Worm (Caenorhabditis elegans) whole organism, L1 larva: Measurements from ENCODE around the gene Y110A2AL.2.

ENCODE experiments used
- C16A3.4 ChIP-seq: fragments of 150-350 bp; optimal IDR thresholded peaks from 2 replicates; lab custom pipeline; 2014; ENCODE audit warnings: missing biosample characterization, missing genetic modification characterization
- aha-1 ChIP-seq: fragments of 150-350 bp; optimal IDR thresholded peaks from 2 replicates; lab custom pipeline; 2014; ENCODE audit warnings: missing biosample characterization, missing genetic modification characterization
- dpl-1 ChIP-seq, 3 experiments: fragments of 150-350 bp in 2 of 3; sonication (generic microtip) in 1 of 3; optimal IDR thresholded peaks; 2 replicates each; lab custom pipeline; 2014 to 2017; ENCODE audit warnings: missing biosample characterization in 3 of 3, missing genetic modification characterization in 3 of 3, missing genetic modification reagents in 3 of 3
- dsc-1 ChIP-seq: sonication (generic microtip); optimal IDR thresholded peaks from 2 replicates; lab custom pipeline; 2016; ENCODE audit warnings: mild to moderate bottlenecking, missing genetic modification characterization, missing compliant biosample characterization
- efl-1 ChIP-seq, 4 experiments: fragments of 150-350 bp; optimal IDR thresholded peaks in 3 of 4; peaks in 1 of 4; 1 replicate in 1 of 4; 2 replicates in 3 of 4; lab custom pipeline; 2014; ENCODE audit warnings: missing biosample characterization in 2 of 4, missing genetic modification characterization in 2 of 4, missing genetic modification reagents in 2 of 4
- efl-3 ChIP-seq: fragments of 200-800 bp; sonication (Bioruptor generic); optimal IDR thresholded peaks from 2 replicates; lab custom pipeline; 2018; ENCODE audit warnings: mild to moderate bottlenecking, missing genetic modification characterization, missing compliant biosample characterization
- elt-2 ChIP-seq: sonication (generic microtip); optimal IDR thresholded peaks from 2 replicates; lab custom pipeline; 2016; ENCODE audit warnings: missing genetic modification characterization, mild to moderate bottlenecking, inconsistent platforms, missing compliant biosample characterization, missing genetic modification reagents
- elt-3 ChIP-seq, 6 experiments: fragments of 150-350 bp in 1 of 6; sonication (generic microtip); optimal IDR thresholded peaks; 2 replicates each; lab custom pipeline; 2017 to 2018; ENCODE audit warnings: missing biosample characterization in 6 of 6, missing genetic modification characterization in 6 of 6, inconsistent platforms in 1 of 6
- ets-5 ChIP-seq: fragments of 200-800 bp; sonication (Bioruptor generic); IDR thresholded peaks from 2 replicates; pipeline ENCODE4 v1.3.6; 2022; ENCODE audit warnings: missing genetic modification characterization, missing compliant biosample characterization
- fkh-8 ChIP-seq: sonication (generic microtip); optimal IDR thresholded peaks from 2 replicates; lab custom pipeline; 2016; ENCODE audit warnings: mild to moderate bottlenecking, missing genetic modification characterization, missing compliant biosample characterization
- hlh-17 ChIP-seq: fragments of 200-800 bp; sonication (Bioruptor generic); optimal IDR thresholded peaks from 2 replicates; lab custom pipeline; 2018; ENCODE audit warnings: missing genetic modification characterization, mild to moderate bottlenecking, missing compliant biosample characterization, moderate library complexity, borderline replicate concordance
- hpl-2 ChIP-seq: fragments of 150-350 bp; optimal IDR thresholded peaks from 2 replicates; lab custom pipeline; 2014; ENCODE audit warnings: missing biosample characterization, missing genetic modification reagents, missing genetic modification characterization
- isw-1 ChIP-seq: fragments of 200-800 bp; sonication (Bioruptor generic); IDR thresholded peaks from 2 replicates; pipeline ENCODE4 v1.3.6; 2022; ENCODE audit warnings: missing genetic modification characterization, missing compliant biosample characterization
- jun-1 ChIP-seq: fragments of 150-350 bp; optimal IDR thresholded peaks from 2 replicates; lab custom pipeline; 2014; ENCODE audit warnings: missing biosample characterization, missing genetic modification reagents, missing genetic modification characterization
- lin-13 ChIP-seq: fragments of 150-350 bp; optimal IDR thresholded peaks from 2 replicates; lab custom pipeline; 2014; ENCODE audit warnings: missing biosample characterization, missing genetic modification reagents, missing genetic modification characterization
- lin-14 ChIP-seq: fragments of 200-800 bp; sonication (Bioruptor generic); optimal IDR thresholded peaks from 2 replicates; lab custom pipeline; 2018; ENCODE audit warnings: mild to moderate bottlenecking, missing genetic modification characterization, moderate library complexity, missing compliant biosample characterization
- lin-15B ChIP-seq: fragments of 150-350 bp; sonication (generic microtip); optimal IDR thresholded peaks from 3 replicates; lab custom pipeline; 2014; ENCODE audit warnings: missing biosample characterization, missing genetic modification characterization
- lir-3 ChIP-seq: sonication (generic microtip); optimal IDR thresholded peaks from 2 replicates; lab custom pipeline; 2016; ENCODE audit warnings: mild to moderate bottlenecking, missing genetic modification characterization, moderate library complexity, missing compliant biosample characterization; ENCODE audit not compliant: poor library complexity
- mab-9 ChIP-seq: fragments of 200-800 bp; sonication (Bioruptor generic); IDR thresholded peaks from 2 replicates; pipeline ENCODE4 v1.3.6; 2022; ENCODE audit warnings: missing genetic modification reagents, missing genetic modification characterization, missing compliant biosample characterization
- mef-2 ChIP-seq: fragments of 150-350 bp; optimal IDR thresholded peaks from 2 replicates; lab custom pipeline; 2014; ENCODE audit warnings: missing biosample characterization, missing genetic modification characterization
- nhr-11 ChIP-seq: fragments of 150-350 bp; optimal IDR thresholded peaks from 2 replicates; lab custom pipeline; 2014; ENCODE audit warnings: missing biosample characterization, missing genetic modification characterization
- nhr-19 ChIP-seq: fragments of 200-800 bp; sonication (Bioruptor generic); conservative IDR thresholded peaks from 2 replicates; pipeline ENCODE4 v1.3.6; 2022; ENCODE audit warnings: missing genetic modification characterization, missing compliant biosample characterization
- nhr-28 ChIP-seq: fragments of 150-350 bp; optimal IDR thresholded peaks from 2 replicates; lab custom pipeline; 2014; ENCODE audit warnings: missing biosample characterization, missing genetic modification characterization
- nhr-71 ChIP-seq: sonication (generic microtip); optimal IDR thresholded peaks from 2 replicates; lab custom pipeline; 2016; ENCODE audit warnings: mild to moderate bottlenecking, missing genetic modification characterization, moderate library complexity, missing compliant biosample characterization
- nhr-76 ChIP-seq: sonication (generic microtip); optimal IDR thresholded peaks from 2 replicates; lab custom pipeline; 2017; ENCODE audit warnings: missing biosample characterization, missing genetic modification characterization
- nhr-77 ChIP-seq: fragments of 150-350 bp; optimal IDR thresholded peaks from 2 replicates; lab custom pipeline; 2014; ENCODE audit warnings: missing biosample characterization, missing genetic modification characterization
- nhr-85 ChIP-seq: sonication (generic microtip); peaks from one replicate; lab custom pipeline; 2016; ENCODE audit warnings: missing genetic modification characterization, inconsistent platforms, missing compliant biosample characterization
- nhr-90 ChIP-seq: sonication (generic microtip); optimal IDR thresholded peaks from 2 replicates; lab custom pipeline; 2016; ENCODE audit warnings: mild to moderate bottlenecking, missing genetic modification characterization, missing compliant biosample characterization; ENCODE audit not compliant: poor library complexity
- pag-3 ChIP-seq: sonication (generic microtip); optimal IDR thresholded peaks from 2 replicates; lab custom pipeline; 2017; ENCODE audit warnings: missing genetic modification characterization, mild to moderate bottlenecking, missing compliant biosample characterization, antibody characterized with exemption, borderline replicate concordance; ENCODE audit not compliant: insufficient read depth
- pqm-1 ChIP-seq: sonication (generic microtip); optimal IDR thresholded peaks from 3 replicates; lab custom pipeline; 2017; ENCODE audit warnings: missing biosample characterization, missing genetic modification characterization
- rnt-1 ChIP-seq: sonication (generic microtip); optimal IDR thresholded peaks from 2 replicates; lab custom pipeline; 2016; ENCODE audit warnings: mild to moderate bottlenecking, missing genetic modification characterization, moderate library complexity, missing compliant biosample characterization
- skn-1 ChIP-seq: fragments of 150-350 bp; optimal IDR thresholded peaks from 2 replicates; lab custom pipeline; 2014; ENCODE audit warnings: missing biosample characterization, missing genetic modification characterization
- snpc-4 ChIP-seq: fragments of 150-350 bp; optimal IDR thresholded peaks from 2 replicates; lab custom pipeline; 2014; ENCODE audit warnings: missing biosample characterization, missing genetic modification characterization
- snu-23 ChIP-seq: sonication (generic microtip); optimal IDR thresholded peaks from 2 replicates; lab custom pipeline; 2016; ENCODE audit warnings: missing genetic modification characterization, missing compliant biosample characterization
- sup-37 ChIP-seq: fragments of 200-800 bp; sonication (Bioruptor generic); optimal IDR thresholded peaks from 2 replicates; lab custom pipeline; 2018; ENCODE audit warnings: mild to moderate bottlenecking, missing genetic modification characterization, missing compliant biosample characterization
- swsn-7 ChIP-seq: sonication (generic microtip); optimal IDR thresholded peaks from 2 replicates; lab custom pipeline; 2016; ENCODE audit warnings: missing genetic modification characterization, missing compliant biosample characterization
- tbx-2 ChIP-seq: sonication (generic microtip); optimal IDR thresholded peaks from 2 replicates; lab custom pipeline; 2016; ENCODE audit warnings: missing genetic modification characterization, missing compliant biosample characterization
- tlp-1 ChIP-seq: fragments of 150-350 bp; optimal IDR thresholded peaks from 2 replicates; lab custom pipeline; 2014; ENCODE audit warnings: missing biosample characterization, missing genetic modification characterization
- unc-62 ChIP-seq: fragments of 150-350 bp; optimal IDR thresholded peaks from 2 replicates; lab custom pipeline; 2014; ENCODE audit warnings: missing biosample characterization, missing genetic modification reagents, missing genetic modification characterization
- unc-86 ChIP-seq: sonication (generic microtip); optimal IDR thresholded peaks from 2 replicates; lab custom pipeline; 2016; ENCODE audit warnings: missing genetic modification characterization, missing compliant biosample characterization
- xbp-1 ChIP-seq: sonication (generic microtip); optimal IDR thresholded peaks from 2 replicates; lab custom pipeline; 2016; ENCODE audit warnings: missing genetic modification characterization, missing compliant biosample characterization
- zag-1 ChIP-seq: fragments of 150-350 bp; optimal IDR thresholded peaks from 2 replicates; lab custom pipeline; 2014; ENCODE audit warnings: missing biosample characterization, missing genetic modification characterization
- ztf-11 ChIP-seq, 2 experiments: sonication (generic microtip); optimal IDR thresholded peaks; 2 replicates each; lab custom pipeline; 2016 to 2017; ENCODE audit warnings: missing genetic modification characterization in 2 of 2, missing biosample characterization in 1 of 2, missing compliant biosample characterization in 1 of 2
- ztf-4 ChIP-seq: fragments of 150-350 bp; optimal IDR thresholded peaks from 2 replicates; lab custom pipeline; 2014; ENCODE audit warnings: missing biosample characterization, missing genetic modification characterization

Gene Y110A2AL.2

ce11 chrII:2827859-2828403 lies 39.9 kb upstream of the Y110A2AL.2 start, which contains the start of gene K12H6.8:
K12H6.8 (plus strand) TSS chrII:2827896.
- no peak for TF ChIP-seq isw-1 (GFP tag; lab: Robert Waterston, UW)
- TF ChIP-seq nhr-77 (tag; lab: Kevin White, UChicago) = no peak
- no peak for TF ChIP-seq snpc-4 (tag; lab: Kevin White, UChicago)
- TF ChIP-seq elt-3 (tag; optimal IDR thresholded peaks at IDR 0.05; lab: Kevin White, UChicago) = no peak
- no peak for TF ChIP-seq nhr-11 (tag; lab: Kevin White, UChicago)
- no peak for TF ChIP-seq pag-3 (tag; lab: Kevin White, UChicago)
- TF ChIP-seq pqm-1 (tag; lab: Kevin White, UChicago) = no peak
- TF ChIP-seq efl-1 (optimal IDR thresholded peaks at IDR 0.05; lab: Kevin White, UChicago) = no peak
- no peak for TF ChIP-seq efl-1 (GFP tag; optimal IDR thresholded peaks at IDR 0.05 in 1 of 2; lab: Kevin White, UChicago)
- TF ChIP-seq skn-1 = no peak
- no peak for TF ChIP-seq nhr-19 (GFP tag; lab: Robert Waterston, UW)
- no peak for TF ChIP-seq fkh-8
- no peak for TF ChIP-seq nhr-28
- no peak for TF ChIP-seq hlh-17
- TF ChIP-seq unc-86 (tag; lab: Kevin White, UChicago) = no peak
- TF ChIP-seq swsn-7 (tag; lab: Kevin White, UChicago) = no peak

ce11 chrII:2829482-2829881 lies 38.3 kb upstream of the Y110A2AL.2 start:
- no peak for TF ChIP-seq dsc-1
- TF ChIP-seq ztf-11 (tag; optimal IDR thresholded peaks at IDR 0.05; lab: Kevin White, UChicago) = no peak
- TF ChIP-seq aha-1 (tag; lab: Kevin White, UChicago) = no peak
- no peak for TF ChIP-seq ztf-4 (tag; lab: Kevin White, UChicago)

DNA sequence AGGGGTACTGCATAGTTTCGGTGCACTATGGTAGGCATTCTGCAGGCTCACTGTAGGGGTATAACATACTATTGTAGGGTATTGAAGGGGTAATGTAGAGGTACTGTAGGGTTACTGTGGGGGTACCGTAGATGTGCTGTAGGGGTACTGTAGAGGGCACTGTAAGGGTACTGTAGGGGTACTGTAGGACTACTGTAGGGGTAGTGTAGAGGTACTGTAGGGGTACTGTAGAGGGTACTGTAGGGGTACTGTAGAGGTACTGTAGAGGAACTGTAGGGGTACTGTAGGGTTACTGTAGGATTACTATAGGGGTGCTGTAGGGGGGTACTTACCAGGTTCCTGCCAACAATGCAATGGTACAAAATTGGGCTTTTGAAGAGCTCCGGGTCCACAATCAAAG lies 37.7 kb upstream of the Y110A2AL.2 start:
- peak; percentile 42 for TF ChIP-seq nhr-85
- no peak for TF ChIP-seq efl-1 (optimal IDR thresholded peaks at IDR 0.05; lab: Kevin White, UChicago)
- peak in 1 of 2 experiments; percentile 75 for TF ChIP-seq efl-1 (GFP tag; optimal IDR thresholded peaks at IDR 0.05 in 1 of 2; lab: Kevin White, UChicago)
- no peak for TF ChIP-seq mef-2 (tag; lab: Kevin White, UChicago)

- TF ChIP-seq skn-1 (peak; percentile 43), C16A3.4 (tag; lab: Kevin White, UChicago) (no peak), elt-2 (tag; lab: Kevin White, UChicago) (no peak), nhr-71 (tag; lab: Kevin White, UChicago) (peak; percentile 39), mab-9 (GFP tag; lab: Robert Waterston, UW) (no peak), snu-23 (GFP tag; lab: Kevin White, UChicago) (peak; percentile 11), isw-1 (GFP tag; lab: Robert Waterston, UW) (no peak), nhr-85 (peak; percentile 45), lin-14 (peak; percentile 70), ets-5 (GFP tag; lab: Robert Waterston, UW) (no peak), sup-37 (no peak), lin-15B (tag; lab: Kevin White, UChicago) (no peak), unc-62 (GFP tag; lab: Kevin White, UChicago) (no peak), nhr-28 (no peak), lin-13 (GFP tag; lab: Kevin White, UChicago) (peak; percentile 6), dpl-1 (GFP tag; optimal IDR thresholded peaks at IDR 0.05; lab: Kevin White, UChicago) (peak in 1 of 3 experiments; percentile 9), fkh-8 (peak; percentile 30)
Observed at ce11 chrII:2831173-2831572, 36.6 kb upstream of the Y110A2AL.2 start, which contains the start of gene K12H6.6. K12H6.6 (minus strand) TSS chrII:2831233.

DNA sequence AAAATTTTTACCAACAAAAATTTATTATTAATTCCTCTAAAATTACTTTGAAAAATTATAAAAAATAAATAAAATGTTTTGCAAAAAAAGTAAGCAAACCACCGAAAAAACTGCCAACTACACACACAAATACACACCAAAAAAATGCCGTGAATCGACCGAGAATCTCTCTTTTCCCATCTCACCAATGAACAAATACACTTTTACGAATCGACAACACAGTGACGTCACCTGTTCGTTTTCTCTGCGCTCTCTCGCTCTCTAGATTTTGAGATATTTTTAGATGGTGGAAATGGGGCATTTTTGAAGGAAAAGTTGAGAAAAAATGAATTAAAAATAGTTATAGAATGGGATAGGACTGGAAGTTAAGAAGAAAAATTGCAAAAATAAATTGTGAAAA lies 35.7 kb upstream of the Y110A2AL.2 start:
- TF ChIP-seq hpl-2 (GFP tag; lab: Kevin White, UChicago) (no peak), pag-3 (tag; lab: Kevin White, UChicago) (no peak), rnt-1 (peak; percentile 41), tlp-1 (tag; lab: Kevin White, UChicago) (no peak), swsn-7 (tag; lab: Kevin White, UChicago) (peak; percentile 10), dpl-1 (GFP tag; optimal IDR thresholded peaks at IDR 0.05; lab: Kevin White, UChicago) (peak in 2 of 3 experiments; percentile 10 to 15), jun-1 (no peak), tbx-2 (tag; lab: Kevin White, UChicago) (peak; percentile 28), nhr-76 (tag; lab: Kevin White, UChicago) (no peak), zag-1 (tag; lab: Kevin White, UChicago) (no peak), nhr-19 (GFP tag; lab: Robert Waterston, UW) (no peak), nhr-90 (tag; lab: Kevin White, UChicago) (peak; percentile 6), efl-3 (GFP tag; lab: Kevin White, UChicago) (no peak), lir-3 (tag; lab: Kevin White, UChicago) (no peak), xbp-1 (tag; lab: Kevin White, UChicago) (peak; percentile 7), nhr-77 (tag; lab: Kevin White, UChicago) (peak; percentile 9)
